Fruit fly (Drosophila melanogaster): ENCODE measurements around the gene CG10348.

The CG10348 gene

DNA sequence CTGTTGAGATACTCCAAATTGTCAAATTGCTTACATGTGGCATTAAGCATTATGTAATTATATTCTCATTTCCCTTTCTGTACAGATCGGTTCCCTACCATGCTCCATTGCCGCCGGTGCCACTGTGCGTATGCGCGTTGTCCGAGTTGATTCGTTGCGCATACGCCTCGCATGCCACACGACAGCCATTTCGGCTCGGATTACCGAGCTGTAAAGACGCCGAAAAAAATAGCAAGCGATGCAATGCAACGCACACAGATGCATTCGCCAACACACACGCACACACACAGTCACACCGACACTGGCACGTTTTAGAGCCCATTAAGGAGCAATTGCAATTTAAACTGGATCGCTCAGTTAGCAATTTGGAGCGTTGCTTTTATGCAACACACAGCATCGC lies 13.1 kb upstream of the CG10348 start:
- no peak for TF ChIP-seq CG15710 (tag; optimal IDR thresholded peaks at IDR 0.05)
- TF ChIP-seq CG8159 (tag; optimal IDR thresholded peaks at IDR 0.05): no peak
- peak; percentile 77 for TF ChIP-seq CG4496 (GFP tag; IDR thresholded peaks at IDR 0.05)
- TF ChIP-seq fd96Ca (GFP tag; IDR thresholded peaks at IDR 0.05): 0 out of 3 replicates have a peak, but pooled peaks have one; percentile 43
- TF ChIP-seq CG12605 (GFP tag; IDR thresholded peaks at IDR 0.05): no peak

- TF ChIP-seq CG12605 (GFP tag; IDR thresholded peaks at IDR 0.05) (0 out of 2 replicates have a peak, but pooled peaks have one; percentile 22), CG8159 (tag; optimal IDR thresholded peaks at IDR 0.05) (peak; percentile 18), Ets98B (GFP tag; IDR thresholded peaks at IDR 0.05) (peak; percentile 56), CG4496 (GFP tag; IDR thresholded peaks at IDR 0.05) (peak; percentile 63), CG8301 (tag; optimal IDR thresholded peaks at IDR 0.05) (peak; percentile 70), fd96Ca (GFP tag; IDR thresholded peaks at IDR 0.05) (peak; percentile 70; the same call in 2 of the 3 replicates), CG32121 (GFP tag; IDR thresholded peaks at IDR 0.05) (peak; percentile 75; the same call in 1 of the 2 replicates), Snoo (tag; optimal IDR thresholded peaks at IDR 0.05) (no peak), Pif1A (GFP tag; optimal IDR thresholded peaks at IDR 0.05) (peak; percentile 32), D1 (tag; optimal IDR thresholded peaks at IDR 0.05) (no peak), CG9948 (tag; optimal IDR thresholded peaks at IDR 0.05) (peak; percentile 31), CG17806 (tag; optimal IDR thresholded peaks at IDR 0.05) (peak; percentile 15), CG13204 (GFP tag; optimal IDR thresholded peaks at IDR 0.05) (no peak), gl (tag; optimal IDR thresholded peaks at IDR 0.05) (no peak), Pif1B (GFP tag; optimal IDR thresholded peaks at IDR 0.05) (peak; percentile 37), CG10348 (GFP tag; IDR thresholded peaks at IDR 0.05) (peak; percentile 60; the same call in 1 of the 2 replicates), CG14655 (GFP tag; optimal IDR thresholded peaks at IDR 0.05) (peak; percentile 80)
Measured at dm6 chr2L:18743896-18744295, 11.6 kb upstream of the CG10348 start.

DNA sequence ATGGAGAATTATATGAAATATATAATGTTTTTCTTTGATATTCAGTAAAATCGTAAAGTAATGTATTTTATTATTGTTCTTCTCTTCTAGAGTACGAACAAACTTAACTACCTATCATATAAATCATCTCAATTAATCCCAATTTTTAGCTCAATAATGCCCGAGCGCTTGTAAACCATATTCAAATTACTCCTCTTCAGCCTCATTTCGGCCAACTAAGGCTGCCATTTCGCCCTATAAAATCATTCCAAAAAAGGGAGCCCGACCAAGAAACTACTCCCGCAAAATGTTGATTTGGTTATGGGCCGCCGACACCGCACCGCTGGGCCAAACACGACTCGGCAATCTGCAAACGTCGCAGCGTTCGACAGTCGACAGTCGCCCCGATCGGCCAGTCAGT lies 10.4 kb upstream of the CG10348 start:
- TF ChIP-seq CG32121 (GFP tag; IDR thresholded peaks at IDR 0.05): peak; percentile 24; the same call in 1 of the 2 replicates
- peak; percentile 54 for TF ChIP-seq CG14655 (GFP tag; optimal IDR thresholded peaks at IDR 0.05)
- TF ChIP-seq Ets98B (GFP tag; IDR thresholded peaks at IDR 0.05): no peak

DNA sequence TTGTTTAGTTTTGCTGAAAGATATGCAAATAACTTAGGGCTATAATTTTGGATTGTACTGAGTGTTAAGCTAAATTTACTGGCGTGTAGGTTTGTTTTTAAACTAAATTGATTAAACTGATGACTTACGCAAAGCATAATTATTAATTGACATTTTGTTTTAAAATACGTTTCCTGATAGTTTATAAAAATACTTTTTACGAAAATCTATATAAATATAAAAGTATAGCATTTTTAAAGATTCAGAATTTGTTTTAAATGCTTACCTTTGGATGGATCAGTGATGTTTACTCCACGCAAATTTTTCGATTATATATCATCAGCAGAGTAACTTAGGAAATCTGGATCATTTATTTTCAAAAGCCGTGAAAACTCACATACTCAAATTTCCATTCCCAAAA lies 7.7 kb upstream of the CG10348 start, which contains the start of the genes CG42752 and CG15167:
Gene CG42752 (minus strand): TSS at position 101 of the 400 bp plus-strand sequence.
Gene CG15167 (plus strand): TSS at position 349 of the 400 bp plus-strand sequence.
- TF ChIP-seq Pif1A (GFP tag; optimal IDR thresholded peaks at IDR 0.05): no peak
- no peak for TF ChIP-seq CG10348 (GFP tag; IDR thresholded peaks at IDR 0.05)
- TF ChIP-seq gl (tag; optimal IDR thresholded peaks at IDR 0.05): no peak
- no peak for TF ChIP-seq CG9948 (tag; optimal IDR thresholded peaks at IDR 0.05)
- TF ChIP-seq CG15710 (tag; optimal IDR thresholded peaks at IDR 0.05): no peak
- no peak for TF ChIP-seq CG4496 (GFP tag; IDR thresholded peaks at IDR 0.05)
- TF ChIP-seq CG12605 (GFP tag; IDR thresholded peaks at IDR 0.05): no peak
- no peak for TF ChIP-seq CG32121 (GFP tag; IDR thresholded peaks at IDR 0.05)
- no peak for TF ChIP-seq CG8301 (tag; optimal IDR thresholded peaks at IDR 0.05)
- no peak for TF ChIP-seq D1 (tag; optimal IDR thresholded peaks at IDR 0.05)
- TF ChIP-seq fd96Ca (GFP tag; IDR thresholded peaks at IDR 0.05): no peak
- no peak for TF ChIP-seq CG17806 (tag; optimal IDR thresholded peaks at IDR 0.05)
- TF ChIP-seq EcR (GFP tag; optimal IDR thresholded peaks at IDR 0.05): no peak
- TF ChIP-seq Ets98B (GFP tag; IDR thresholded peaks at IDR 0.05): no peak
- TF ChIP-seq CG34367 (tag; optimal IDR thresholded peaks at IDR 0.05): no peak
- no peak for TF ChIP-seq Pif1B (GFP tag; optimal IDR thresholded peaks at IDR 0.05)
- TF ChIP-seq CG13204 (GFP tag; optimal IDR thresholded peaks at IDR 0.05): no peak
- no peak for TF ChIP-seq Snoo (tag; optimal IDR thresholded peaks at IDR 0.05)
- TF ChIP-seq CG14655 (GFP tag; optimal IDR thresholded peaks at IDR 0.05): no peak

DNA sequence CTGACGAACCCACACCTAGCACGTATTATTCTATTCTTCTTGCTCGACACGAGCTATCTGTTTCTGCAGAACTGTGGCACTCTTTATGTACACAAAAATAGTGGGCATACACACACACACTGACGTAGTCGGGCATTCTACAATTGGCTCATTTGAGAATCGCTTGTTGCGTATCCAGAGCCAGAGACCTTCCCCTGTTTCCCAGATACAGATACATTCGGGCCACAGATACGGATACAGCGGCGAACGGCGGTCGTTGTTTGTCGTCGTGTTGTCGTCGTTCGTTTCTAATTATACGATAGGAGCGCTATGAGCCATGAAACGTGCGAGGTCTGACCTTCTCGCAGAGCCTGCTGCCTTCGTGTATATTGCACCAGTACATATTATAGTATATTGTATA lies 4.9 kb upstream of the CG10348 start:
- TF ChIP-seq CG32121 (GFP tag; IDR thresholded peaks at IDR 0.05) (0 out of 2 replicates have a peak, but pooled peaks have one; percentile 38), CG8301 (tag; optimal IDR thresholded peaks at IDR 0.05) (no peak)

- TF ChIP-seq CG32121 (GFP tag; IDR thresholded peaks at IDR 0.05) (peak; percentile 7; the same call in 1 of the 2 replicates), CG12605 (GFP tag; IDR thresholded peaks at IDR 0.05) (peak; percentile 10; the same call in 1 of the 2 replicates), CG13204 (GFP tag; optimal IDR thresholded peaks at IDR 0.05) (peak; percentile 45), CG4496 (GFP tag; IDR thresholded peaks at IDR 0.05) (0 out of 3 replicates have a peak, but pooled peaks have one; percentile 32), Pif1B (GFP tag; optimal IDR thresholded peaks at IDR 0.05) (no peak), fd96Ca (GFP tag; IDR thresholded peaks at IDR 0.05) (0 out of 3 replicates have a peak, but pooled peaks have one; percentile 33), CG8301 (tag; optimal IDR thresholded peaks at IDR 0.05) (no peak), Pif1A (GFP tag; optimal IDR thresholded peaks at IDR 0.05) (no peak), CG10348 (GFP tag; IDR thresholded peaks at IDR 0.05) (0 out of 2 replicates have a peak, but pooled peaks have one; percentile 35), CG8159 (tag; optimal IDR thresholded peaks at IDR 0.05) (no peak), rn (GFP tag; IDR thresholded peaks at IDR 0.05) (no peak)
Measured at dm6 chr2L:18735553-18736167, 3.3 kb upstream of the CG10348 start.
